Fruit fly (Drosophila melanogaster) whole organism, embryonic: Measurements from ENCODE around the gene puc.

Experiments
- Asciz ChIP-seq: fragments of 200-800 bp; sonication (Bioruptor generic); optimal IDR thresholded peaks from 2 replicates; lab custom pipeline; 2017; ENCODE audit warnings: missing biosample characterization, mild to moderate bottlenecking, missing genetic modification characterization, missing genetic modification reagents
- Bdp1 ChIP-seq: fragments of 200-800 bp; sonication (Bioruptor generic); optimal IDR thresholded peaks from 3 replicates; lab custom pipeline; 2016; ENCODE audit warnings: missing biosample characterization, missing genetic modification characterization
- CG13624 ChIP-seq: fragments of 200-800 bp; sonication (Bioruptor generic); optimal IDR thresholded peaks from 2 replicates; lab custom pipeline; 2016; ENCODE audit warnings: missing biosample characterization, missing genetic modification characterization
- CG15696 ChIP-seq: fragments of 200-800 bp; sonication (Bioruptor generic); optimal IDR thresholded peaks from 2 replicates; lab custom pipeline; 2019; ENCODE audit warnings: missing biosample characterization, mild to moderate bottlenecking, missing genetic modification characterization, moderate library complexity
- CG17186 ChIP-seq: fragments of 200-800 bp; sonication (Bioruptor generic); optimal IDR thresholded peaks from 3 replicates; lab custom pipeline; 2017; ENCODE audit warnings: missing biosample characterization, missing genetic modification reagents, missing genetic modification characterization
- CG18011 ChIP-seq: fragments of 200-800 bp; sonication (Bioruptor generic); optimal IDR thresholded peaks from 2 replicates; lab custom pipeline; 2017; ENCODE audit warnings: missing biosample characterization, missing genetic modification characterization, mild to moderate bottlenecking, moderate library complexity, missing genotype
- CG18262 ChIP-seq: fragments of 200-800 bp; optimal IDR thresholded peaks from 3 replicates; lab custom pipeline; 2019; ENCODE audit warnings: missing biosample characterization, mild to moderate bottlenecking, missing genetic modification characterization, moderate library complexity
- CG1832 ChIP-seq: fragments of 200-800 bp; sonication (Bioruptor generic); optimal IDR thresholded peaks from 2 replicates; lab custom pipeline; 2017; ENCODE audit warnings: missing biosample characterization, mild to moderate bottlenecking, missing genetic modification characterization, inconsistent platforms
- CG30403 ChIP-seq: fragments of 200-800 bp; sonication (Bioruptor generic); optimal IDR thresholded peaks from 3 replicates; lab custom pipeline; 2016; ENCODE audit warnings: missing biosample characterization, missing genetic modification characterization
- CG34422 ChIP-seq: fragments of 200-800 bp; sonication (Bioruptor generic); IDR thresholded peaks from 3 replicates; pipeline ENCODE4 v1.3.6; 2022; ENCODE audit warnings: missing biosample characterization, missing genetic modification characterization
- CG4617 ChIP-seq: fragments of 200-800 bp; sonication (Bioruptor generic); optimal IDR thresholded peaks from 3 replicates; lab custom pipeline; 2016; ENCODE audit warnings: missing biosample characterization, missing genetic modification characterization, borderline replicate concordance
- CG5245 ChIP-seq: fragments of 200-800 bp; sonication (Bioruptor generic); optimal IDR thresholded peaks from 3 replicates; lab custom pipeline; 2016; ENCODE audit warnings: missing biosample characterization, missing genetic modification characterization
- CG6272 ChIP-seq: fragments of 200-800 bp; sonication (Bioruptor generic); IDR thresholded peaks from 2 replicates; pipeline ENCODE4 v1.3.6; 2022; ENCODE audit warnings: missing biosample characterization, missing genetic modification characterization
- CG7271 ChIP-seq: fragments of 200-800 bp; sonication (Bioruptor generic); optimal IDR thresholded peaks from 2 replicates; lab custom pipeline; 2018; ENCODE audit warnings: missing biosample characterization, mild to moderate bottlenecking, missing genetic modification characterization, moderate library complexity
- CG7786 ChIP-seq: fragments of 200-800 bp; sonication (Bioruptor generic); optimal IDR thresholded peaks from 2 replicates; lab custom pipeline; 2016; ENCODE audit warnings: missing biosample characterization, missing genetic modification characterization
- CG8478 ChIP-seq: fragments of >200 bp; optimal IDR thresholded peaks from 2 replicates; lab custom pipeline; 2018
- D ChIP-seq, 2 experiments: fragments of 200-800 bp in 1 of 2; fragments of >200 bp in 1 of 2; sonication (Bioruptor generic) in 1 of 2; optimal IDR thresholded peaks; 2 replicates in 1 of 2; 3 replicates in 1 of 2; lab custom pipeline; 2017; ENCODE audit warnings: mild to moderate bottlenecking in 1 of 2, missing biosample characterization in 1 of 2, missing genetic modification characterization in 1 of 2, missing genetic modification reagents in 1 of 2
- Dek ChIP-seq: fragments of 200-800 bp; sonication (Bioruptor generic); optimal IDR thresholded peaks from 3 replicates; lab custom pipeline; 2019; ENCODE audit warnings: missing biosample characterization, mild to moderate bottlenecking, missing genetic modification characterization, moderate library complexity
- Dfd ChIP-seq, 2 experiments: fragments of >200 bp; optimal IDR thresholded peaks; 2 replicates each; lab custom pipeline; 2017; ENCODE audit warnings: missing biosample characterization in 2 of 2, missing genetic modification characterization in 2 of 2
- Drgx ChIP-seq: fragments of 200-800 bp; sonication (Bioruptor generic); IDR thresholded peaks from 2 replicates; pipeline ENCODE4 v1.3.6; 2022; ENCODE audit warnings: missing biosample characterization, missing genetic modification characterization
- E2f1 ChIP-seq: fragments of 200-800 bp; sonication (Bioruptor generic); IDR thresholded peaks from 2 replicates; pipeline ENCODE4 v1.3.6; 2022; ENCODE audit warnings: missing biosample characterization, missing genetic modification characterization
- ERR ChIP-seq: fragments of 200-800 bp; sonication (Bioruptor generic); optimal IDR thresholded peaks from 2 replicates; lab custom pipeline; 2016; ENCODE audit warnings: missing biosample characterization, missing genetic modification characterization
- Lim3 ChIP-seq: fragments of 200-800 bp; sonication (Bioruptor generic); IDR thresholded peaks from 2 replicates; pipeline ENCODE4 v1.3.6; 2022; ENCODE audit warnings: missing biosample characterization, missing genetic modification characterization
- MESR4 ChIP-seq: fragments of 200-800 bp; sonication (Bioruptor generic); optimal IDR thresholded peaks from 2 replicates; lab custom pipeline; 2018; ENCODE audit warnings: missing biosample characterization, mild to moderate bottlenecking, missing genetic modification characterization, moderate library complexity
- Max ChIP-seq: fragments of 200-800 bp; sonication (Bioruptor generic); optimal IDR thresholded peaks from 2 replicates; lab custom pipeline; 2016; ENCODE audit warnings: missing biosample characterization, mild to moderate bottlenecking, missing genetic modification characterization
- Med ChIP-seq: fragments of 200-800 bp; sonication (Bioruptor generic); peaks from one replicate; lab custom pipeline; 2016; ENCODE audit warnings: missing biosample characterization, missing genetic modification characterization, mild to moderate bottlenecking, inconsistent platforms, moderate library complexity
- Ravus ChIP-seq: fragments of 200-800 bp; sonication (Bioruptor generic); IDR thresholded peaks from 2 replicates; pipeline ENCODE4 v1.3.6; 2022; ENCODE audit warnings: missing biosample characterization, missing genetic modification characterization
- Sry-β ChIP-seq: fragments of 200-800 bp; sonication (Bioruptor generic); optimal IDR thresholded peaks from 2 replicates; lab custom pipeline; 2018; ENCODE audit warnings: missing biosample characterization, mild to moderate bottlenecking, missing genetic modification characterization, moderate library complexity
- az2 ChIP-seq: fragments of 200-800 bp; sonication (Bioruptor generic); optimal IDR thresholded peaks from 3 replicates; lab custom pipeline; 2016; ENCODE audit warnings: missing biosample characterization, missing genetic modification characterization
- cg ChIP-seq: fragments of 200-800 bp; sonication (Bioruptor generic); optimal IDR thresholded peaks from 3 replicates; lab custom pipeline; 2019; ENCODE audit warnings: missing biosample characterization, mild to moderate bottlenecking, missing genetic modification characterization, moderate library complexity
- fd102C ChIP-seq: fragments of 200-800 bp; sonication (Bioruptor generic); optimal IDR thresholded peaks from 2 replicates; lab custom pipeline; 2018; ENCODE audit warnings: missing biosample characterization, mild to moderate bottlenecking, missing genetic modification characterization, moderate library complexity
- ftz-f1 ChIP-seq: fragments of 200-800 bp; sonication (Bioruptor generic); optimal IDR thresholded peaks from 2 replicates; lab custom pipeline; 2016; ENCODE audit warnings: missing biosample characterization, missing genetic modification characterization
- her ChIP-seq: fragments of 200-800 bp; sonication (Bioruptor generic); optimal IDR thresholded peaks from 2 replicates; lab custom pipeline; 2016; ENCODE audit warnings: missing biosample characterization, missing genetic modification characterization
- lab ChIP-seq: fragments of 200-800 bp; sonication (Bioruptor generic); optimal IDR thresholded peaks from 3 replicates; lab custom pipeline; 2017; ENCODE audit warnings: missing biosample characterization, missing genetic modification characterization, mild to moderate bottlenecking, moderate library complexity, missing genetic modification reagents
- lmd ChIP-seq: fragments of 200-800 bp; sonication (Bioruptor generic); IDR thresholded peaks from 2 replicates; pipeline ENCODE4 v1.3.6; 2022; ENCODE audit warnings: missing biosample characterization, missing genetic modification characterization
- nerfin-1 ChIP-seq: fragments of 200-800 bp; sonication (Bioruptor generic); optimal IDR thresholded peaks from 3 replicates; lab custom pipeline; 2019; ENCODE audit warnings: missing biosample characterization, mild to moderate bottlenecking, missing genetic modification characterization, moderate library complexity
- pfk ChIP-seq: fragments of 200-800 bp; sonication (Bioruptor generic); optimal IDR thresholded peaks from 2 replicates; lab custom pipeline; 2018; ENCODE audit warnings: missing biosample characterization, mild to moderate bottlenecking, missing genetic modification characterization, moderate library complexity
- phol ChIP-seq: fragments of 200-800 bp; sonication (Bioruptor generic); optimal IDR thresholded peaks from 3 replicates; lab custom pipeline; 2018; ENCODE audit warnings: missing biosample characterization, mild to moderate bottlenecking, missing genetic modification characterization, moderate library complexity
- rib ChIP-seq: fragments of 200-800 bp; sonication (Bioruptor generic); IDR thresholded peaks from 2 replicates; pipeline ENCODE4 v1.3.6; 2022; ENCODE audit warnings: missing biosample characterization, missing genetic modification characterization
- ro ChIP-seq: fragments of 200-800 bp; sonication (Bioruptor generic); IDR thresholded peaks from 2 replicates; pipeline ENCODE4 v1.3.6; 2022; ENCODE audit warnings: missing biosample characterization, missing genetic modification characterization
- row ChIP-seq: fragments of 200-800 bp; sonication (Bioruptor generic); IDR thresholded peaks from 3 replicates; pipeline ENCODE4 v1.3.6; 2022; ENCODE audit warnings: missing biosample characterization, missing genetic modification characterization
- sc ChIP-seq, 3 experiments: fragments of >200 bp in 2 of 3; fragments of 200-800 bp in 1 of 3; sonication (Bioruptor generic) in 1 of 3; optimal IDR thresholded peaks; 2 replicates in 2 of 3; 3 replicates in 1 of 3; lab custom pipeline; 2017; ENCODE audit warnings: mild to moderate bottlenecking in 1 of 3, missing biosample characterization in 1 of 3, missing genetic modification characterization in 1 of 3, missing genetic modification reagents in 1 of 3
- tin ChIP-seq: fragments of 200-800 bp; sonication (Bioruptor generic); optimal IDR thresholded peaks from 3 replicates; lab custom pipeline; 2016; ENCODE audit warnings: missing biosample characterization, missing genetic modification characterization
- tio ChIP-seq: fragments of 200-800 bp; sonication (Bioruptor generic); optimal IDR thresholded peaks from 2 replicates; lab custom pipeline; 2017; ENCODE audit warnings: missing biosample characterization, missing genetic modification characterization, inconsistent platforms
- twi ChIP-seq: fragments of 200-800 bp; optimal IDR thresholded peaks from 2 replicates; lab custom pipeline; 2019; ENCODE audit warnings: missing biosample characterization, mild to moderate bottlenecking, missing genetic modification characterization, moderate library complexity
- wdn ChIP-seq: fragments of 200-800 bp; sonication (Bioruptor generic); IDR thresholded peaks from 2 replicates; pipeline ENCODE4 v1.3.6; 2022; ENCODE audit warnings: missing biosample characterization, missing genetic modification characterization

The puc gene

dm6 chr3R:8153958-8154606 lies 49.0 kb downstream of the puc start (continued):
- no peak for TF ChIP-seq az2 (GFP tag; lab: Kevin White, UChicago)
- TF ChIP-seq Drgx (GFP tag; lab: Robert Waterston, UW): peak; percentile 77
- peak; percentile 46 for TF ChIP-seq CG18262 (tag; lab: Kevin White, UChicago)

dm6 chr3R:8155735-8156670 lies 50.9 kb downstream of the puc start:
- TF ChIP-seq CG18011 (GFP tag; lab: Kevin White, UChicago) (no peak), CG15696 (tag; lab: Kevin White, UChicago) (peak; percentile 28), rib (GFP tag; lab: Robert Waterston, UW) (no peak), CG30403 (GFP tag; lab: Kevin White, UChicago) (no peak), fd102C (GFP tag; lab: Kevin White, UChicago) (no peak), twi (tag; lab: Kevin White, UChicago) (no peak), lmd (no peak), tin (no peak), Bdp1 (GFP tag; lab: Kevin White, UChicago) (no peak), her (GFP tag; lab: Kevin White, UChicago) (no peak), Lim3 (no peak), CG8478 (lab: Kevin White, UChicago) (no peak), CG13624 (no peak), CG7271 (tag; lab: Kevin White, UChicago) (no peak), CG7786 (GFP tag; lab: Kevin White, UChicago) (no peak), lab (peak; percentile 22), CG17186 (no peak), row (GFP tag; lab: Robert Waterston, UW) (no peak), CG4617 (no peak), tio (GFP tag; lab: Kevin White, UChicago) (no peak), E2f1 (GFP tag; lab: Robert Waterston, UW) (no peak), nerfin-1 (peak; percentile 16), sc (optimal IDR thresholded peaks at IDR 0.05; lab: Kevin White, UChicago) (no peak), sc (GFP tag; optimal IDR thresholded peaks at IDR 0.05; lab: Kevin White, UChicago) (peak; percentile 54), phol (tag; lab: Kevin White, UChicago) (no peak), Ravus (GFP tag; lab: Robert Waterston, UW) (no peak), pfk (GFP tag; lab: Kevin White, UChicago) (no peak), Dfd (GFP tag; optimal IDR thresholded peaks at IDR 0.05; lab: Kevin White, UChicago) (no peak), CG1832 (no peak), CG34422 (GFP tag; lab: Robert Waterston, UW) (no peak), MESR4 (no peak), CG5245 (GFP tag; lab: Kevin White, UChicago) (no peak), CG6272 (GFP tag; lab: Robert Waterston, UW) (no peak), Asciz (GFP tag; lab: Kevin White, UChicago) (no peak), ftz-f1 (GFP tag; lab: Kevin White, UChicago) (no peak), wdn (GFP tag; lab: Robert Waterston, UW) (no peak), Med (GFP tag; lab: Kevin White, UChicago) (peak; percentile 59), Max (GFP tag; lab: Kevin White, UChicago) (no peak), ro (GFP tag; lab: Robert Waterston, UW) (no peak), D (optimal IDR thresholded peaks at IDR 0.05; lab: Kevin White, UChicago) (no peak), D (GFP tag; optimal IDR thresholded peaks at IDR 0.05; lab: Kevin White, UChicago) (peak; percentile 3), cg (no peak), ERR (GFP tag; lab: Kevin White, UChicago) (no peak), Sry-β (GFP tag; lab: Kevin White, UChicago) (no peak), Dek (tag; lab: Kevin White, UChicago) (no peak)
